Fruit fly (Drosophila melanogaster): Measurements from ENCODE around the gene wge.

dm6 chr3R:22751698-22752097 lies 30.7 kb upstream of the wge start:
- TF ChIP-seq cic (GFP tag; optimal IDR thresholded peaks at IDR 0.05) (no peak), Crg-1 (GFP tag; optimal IDR thresholded peaks at IDR 0.05) (no peak), cnc (optimal IDR thresholded peaks at IDR 0.05) (no peak), Hr96 (GFP tag; optimal IDR thresholded peaks at IDR 0.05) (no peak), Mnt (GFP tag; optimal IDR thresholded peaks at IDR 0.05) (no peak), CG7101 (tag; optimal IDR thresholded peaks at IDR 0.05) (no peak)
